Worm (Caenorhabditis elegans) whole organism, midembryonic: ENCODE measurements around the gene fbxb-76.

ENCODE experiments used
- T22C8.4 ChIP-seq: fragments of 200-800 bp; sonication (Bioruptor generic); IDR thresholded peaks from 2 replicates; pipeline ENCODE4 v1.3.6; 2022; ENCODE audit warnings: missing genetic modification characterization, missing compliant biosample characterization
- cog-1 ChIP-seq: sonication (generic microtip); optimal IDR thresholded peaks from 2 replicates; lab custom pipeline; 2016; ENCODE audit warnings: missing genetic modification characterization, missing compliant biosample characterization
- flt-1 ChIP-seq: fragments of 200-800 bp; sonication (Bioruptor generic); IDR thresholded peaks from 2 replicates; pipeline ENCODE4 v1.3.6; 2022; ENCODE audit warnings: missing genetic modification characterization, missing compliant biosample characterization
- klf-2 ChIP-seq: fragments of 200-800 bp; sonication (Bioruptor generic); conservative IDR thresholded peaks from 2 replicates; pipeline ENCODE4 v1.3.6; 2022; ENCODE audit warnings: missing genetic modification reagents, missing genetic modification characterization, missing compliant biosample characterization
- med-1 ChIP-seq: sonication (generic microtip); optimal IDR thresholded peaks from 2 replicates; lab custom pipeline; 2017; ENCODE audit warnings: missing genetic modification characterization, mild to moderate bottlenecking, missing compliant biosample characterization, antibody characterized with exemption, missing genetic modification reagents; ENCODE audit not compliant: insufficient read depth
- ref-1 ChIP-seq: fragments of 200-800 bp; sonication (Bioruptor generic); conservative IDR thresholded peaks from 2 replicates; pipeline ENCODE4 v1.3.6; 2022; ENCODE audit warnings: missing genetic modification reagents, missing genetic modification characterization, missing compliant biosample characterization
- tab-1 ChIP-seq: fragments of 200-800 bp; sonication (Bioruptor generic); IDR thresholded peaks from 2 replicates; pipeline ENCODE4 v1.3.6; 2022; ENCODE audit warnings: missing genetic modification characterization, missing compliant biosample characterization
- ztf-23 ChIP-seq: fragments of 200-800 bp; sonication (Bioruptor generic); IDR thresholded peaks from 2 replicates; pipeline ENCODE4 v1.3.6; 2022; ENCODE audit warnings: missing genetic modification reagents, missing genetic modification characterization, missing compliant biosample characterization
- ztf-29 ChIP-seq: fragments of 200-800 bp; sonication (Bioruptor generic); IDR thresholded peaks from 2 replicates; pipeline ENCODE4 v1.3.6; 2022; ENCODE audit warnings: missing genetic modification reagents, missing genetic modification characterization, missing compliant biosample characterization

The fbxb-76 gene

DNA sequence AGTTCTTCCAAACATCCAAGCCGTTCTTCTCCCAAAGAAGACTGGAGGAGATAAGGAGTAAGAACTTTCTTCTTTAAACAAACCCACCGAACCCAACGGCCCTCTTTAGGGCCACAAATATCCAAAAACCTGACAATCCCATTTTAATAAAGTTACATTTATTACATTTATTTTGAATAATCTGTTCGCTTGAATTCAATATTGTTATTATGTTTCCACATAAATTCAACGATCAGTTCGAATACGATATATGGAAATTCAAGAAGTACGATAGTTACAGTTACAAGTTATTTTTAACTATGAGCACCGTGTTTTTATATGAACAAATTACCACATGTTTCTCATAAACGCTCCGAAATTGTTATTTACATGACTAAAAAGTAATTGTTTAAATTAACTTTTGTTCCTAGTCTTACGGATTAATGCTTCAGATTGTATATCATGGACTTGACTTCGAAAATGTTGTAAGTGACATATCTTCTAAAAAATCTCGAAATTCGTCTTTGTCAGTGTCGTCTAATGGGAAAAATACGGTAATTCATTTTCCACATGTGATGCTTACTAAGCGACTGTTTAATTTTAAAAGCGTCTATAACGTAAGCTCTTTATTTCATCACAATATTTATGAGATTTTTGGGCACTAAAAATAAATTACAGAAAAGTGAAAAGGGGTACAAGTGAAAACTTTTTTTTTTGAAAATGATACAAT lies 38.3 kb downstream of the fbxb-76 start:
- TF ChIP-seq klf-2 (no peak), cog-1 (no peak), ztf-29 (no peak), T22C8.4 (GFP tag; lab: Robert Waterston, UW) (no peak), flt-1 (GFP tag; lab: Robert Waterston, UW) (no peak), ref-1 (GFP tag; lab: Robert Waterston, UW) (no peak), ztf-23 (GFP tag; lab: Robert Waterston, UW) (no peak), tab-1 (GFP tag; lab: Robert Waterston, UW) (no peak), med-1 (GFP tag; lab: Kevin White, UChicago) (no peak)

DNA sequence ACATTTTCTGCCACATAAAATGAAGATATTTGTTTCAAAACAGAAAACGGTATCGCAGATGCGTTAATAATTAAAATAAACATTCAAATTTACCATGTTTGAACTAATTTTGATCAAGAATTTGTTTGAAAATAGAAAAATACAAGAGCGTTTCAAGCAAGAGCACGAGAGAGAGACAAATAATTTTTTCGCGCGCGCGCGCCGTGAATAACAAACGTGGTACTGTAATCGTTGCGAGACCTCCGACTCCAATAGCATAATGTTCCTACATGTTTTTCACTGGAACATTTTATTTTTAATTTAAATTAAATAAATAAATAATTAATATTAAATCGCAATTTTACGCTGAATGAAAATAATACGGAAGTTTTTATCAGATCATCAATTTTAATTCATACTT lies 42.1 kb downstream of the fbxb-76 start, which contains the start of gene F54E12.2:
F54E12.2 (minus strand) TSS at position 164 of the 400 bp plus-strand sequence.
- TF ChIP-seq med-1 (GFP tag; lab: Kevin White, UChicago) (no peak), tab-1 (GFP tag; lab: Robert Waterston, UW) (no peak), flt-1 (GFP tag; lab: Robert Waterston, UW) (no peak), cog-1 (no peak), ref-1 (GFP tag; lab: Robert Waterston, UW) (no peak), T22C8.4 (GFP tag; lab: Robert Waterston, UW) (no peak), ztf-29 (no peak), ztf-23 (GFP tag; lab: Robert Waterston, UW) (no peak), klf-2 (no peak)

DNA sequence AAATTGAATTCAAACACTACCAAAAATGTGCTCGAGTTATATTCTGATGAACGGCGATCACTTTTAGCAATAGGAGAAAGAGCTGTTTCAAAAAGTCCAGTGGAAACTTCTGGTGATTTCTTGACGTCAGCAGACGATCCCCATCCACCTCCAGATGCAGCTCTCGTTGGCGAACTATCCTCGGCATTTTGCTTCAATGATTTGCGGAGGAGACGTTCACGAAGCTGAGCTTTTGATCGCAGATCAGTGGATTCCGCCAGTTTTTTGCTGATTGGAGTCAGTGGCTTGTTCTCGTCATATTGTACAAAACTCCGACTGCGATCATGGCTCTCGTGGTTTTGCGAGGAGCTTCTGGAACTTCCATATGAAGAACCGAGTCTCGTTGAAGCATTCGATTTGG lies 43.0 kb downstream of the fbxb-76 start:
- no peak for TF ChIP-seq tab-1 (GFP tag; lab: Robert Waterston, UW)
- TF ChIP-seq T22C8.4 (GFP tag; lab: Robert Waterston, UW) = no peak
- no peak for TF ChIP-seq med-1 (GFP tag; lab: Kevin White, UChicago)
- no peak for TF ChIP-seq ztf-29
- no peak for TF ChIP-seq flt-1 (GFP tag; lab: Robert Waterston, UW)
- TF ChIP-seq ref-1 (GFP tag; lab: Robert Waterston, UW) = no peak
- TF ChIP-seq ztf-23 (GFP tag; lab: Robert Waterston, UW) = no peak
- no peak for TF ChIP-seq cog-1
- no peak for TF ChIP-seq klf-2

ce11 chrIV:11332751-11333150 lies 46.4 kb downstream of the fbxb-76 start, which contains the start of gene sart-3:
sart-3 (minus strand) TSS chrIV:11332969.
- no peak for TF ChIP-seq tab-1 (GFP tag; lab: Robert Waterston, UW)
- no peak for TF ChIP-seq klf-2
- TF ChIP-seq flt-1 (GFP tag; lab: Robert Waterston, UW) = no peak
- no peak for TF ChIP-seq ref-1 (GFP tag; lab: Robert Waterston, UW)
- TF ChIP-seq cog-1 = no peak

ce11 chrIV:11329269-11329668 lies 49.9 kb downstream of the fbxb-76 start, which contains the start of gene leo-1:
leo-1 (minus strand) TSS chrIV:11329369.
- TF ChIP-seq flt-1 (GFP tag; lab: Robert Waterston, UW) (no peak), ref-1 (GFP tag; lab: Robert Waterston, UW) (no peak), cog-1 (no peak), klf-2 (no peak), ztf-29 (no peak), tab-1 (GFP tag; lab: Robert Waterston, UW) (no peak), T22C8.4 (GFP tag; lab: Robert Waterston, UW) (no peak), med-1 (GFP tag; lab: Kevin White, UChicago) (no peak), ztf-23 (GFP tag; lab: Robert Waterston, UW) (no peak)
